Fruit fly (Drosophila melanogaster) whole organism, wandering third instar larva: ENCODE measurements around the gene fz.

Experiments
- Abd-B ChIP-seq: fragments of >200 bp; optimal IDR thresholded peaks from 2 replicates; lab custom pipeline; 2017; ENCODE audit warnings: missing biosample characterization, missing genetic modification characterization
- CG32264 ChIP-seq: fragments of 200-800 bp; sonication (Bioruptor generic); optimal IDR thresholded peaks from 2 replicates; lab custom pipeline; 2016; ENCODE audit warnings: missing biosample characterization, missing genetic modification characterization
- CG9705 ChIP-seq: fragments of 200-800 bp; sonication (Bioruptor generic); optimal IDR thresholded peaks from 2 replicates; lab custom pipeline; 2018; ENCODE audit warnings: missing biosample characterization, mild to moderate bottlenecking, missing genetic modification characterization
- CrebA ChIP-seq: fragments of 200-800 bp; sonication (Bioruptor generic); optimal IDR thresholded peaks from 2 replicates; lab custom pipeline; 2016; ENCODE audit warnings: missing biosample characterization, mild to moderate bottlenecking, missing genetic modification characterization, borderline replicate concordance
- Dfd ChIP-seq: fragments of >200 bp; optimal IDR thresholded peaks from 2 replicates; lab custom pipeline; 2017; ENCODE audit warnings: missing biosample characterization, missing genetic modification characterization
- Dif ChIP-seq: fragments of 200-275, 200-300 bp; sonication (Bioruptor generic); optimal IDR thresholded peaks from 2 replicates; lab custom pipeline; 2018; ENCODE audit warnings: missing biosample characterization, missing genetic modification characterization; ENCODE audit not compliant: partially characterized antibody
- GATAd ChIP-seq: sonication (Bioruptor generic); optimal IDR thresholded peaks from 2 replicates; lab custom pipeline; 2016; ENCODE audit warnings: missing biosample characterization, missing genetic modification characterization
- HLH106 ChIP-seq: fragments of 200-800 bp; optimal IDR thresholded peaks from 3 replicates; lab custom pipeline; 2019; ENCODE audit warnings: missing biosample characterization, mild to moderate bottlenecking, missing genetic modification characterization, moderate library complexity
- Hr78 ChIP-seq: fragments of >200 bp; optimal IDR thresholded peaks from 2 replicates; lab custom pipeline; 2017; ENCODE audit warnings: missing biosample characterization, missing genetic modification characterization
- Hr83 ChIP-seq: fragments of 200-300 bp; sonication (Bioruptor generic); optimal IDR thresholded peaks from 2 replicates; lab custom pipeline; 2016; ENCODE audit warnings: missing biosample characterization, mild to moderate bottlenecking, missing genetic modification characterization, moderate library complexity; ENCODE audit not compliant: poor library complexity, severe bottlenecking
- Jra ChIP-seq: sonication (Bioruptor generic); optimal IDR thresholded peaks from 2 replicates; lab custom pipeline; 2016; ENCODE audit warnings: missing biosample characterization, missing genetic modification characterization
- Mio ChIP-seq: sonication (Bioruptor generic); optimal IDR thresholded peaks from 2 replicates; lab custom pipeline; 2016; ENCODE audit warnings: missing biosample characterization, missing genetic modification characterization
- Myc ChIP-seq: fragments of >200 bp; optimal IDR thresholded peaks from 2 replicates; lab custom pipeline; 2017
- N ChIP-seq: fragments of >200 bp; optimal IDR thresholded peaks from 2 replicates; lab custom pipeline; 2018; ENCODE audit warnings: missing biosample characterization, missing external identifiers, missing genetic modification characterization
- Rel ChIP-seq, 2 experiments: fragments of 200-800 bp; sonication (Bioruptor generic) in 1 of 2; optimal IDR thresholded peaks; 2 replicates in 1 of 2; 3 replicates in 1 of 2; lab custom pipeline; 2016 to 2019; ENCODE audit warnings: mild to moderate bottlenecking in 2 of 2, missing biosample characterization in 2 of 2, missing genetic modification characterization in 2 of 2, moderate library complexity in 1 of 2
- Sp1 ChIP-seq: fragments of 200-800 bp; sonication (Bioruptor generic); optimal IDR thresholded peaks from 3 replicates; lab custom pipeline; 2019; ENCODE audit warnings: missing biosample characterization, mild to moderate bottlenecking, missing genetic modification characterization, moderate library complexity
- Vsx2 ChIP-seq: fragments of 200-300, 225-300 bp; sonication (Bioruptor generic); optimal IDR thresholded peaks from 2 replicates; lab custom pipeline; 2018; ENCODE audit warnings: missing biosample characterization, missing genetic modification characterization; ENCODE audit not compliant: partially characterized antibody
- br ChIP-seq: fragments of 200-800 bp; sonication (Bioruptor generic); optimal IDR thresholded peaks from 2 replicates; lab custom pipeline; 2016; ENCODE audit warnings: missing biosample characterization, missing genetic modification characterization
- brk ChIP-seq: fragments of 200-800 bp; sonication (Bioruptor generic); optimal IDR thresholded peaks from 2 replicates; lab custom pipeline; 2016; ENCODE audit warnings: missing biosample characterization, mild to moderate bottlenecking, missing genetic modification characterization
- dsf ChIP-seq: sonication (Bioruptor generic); optimal IDR thresholded peaks from 2 replicates; lab custom pipeline; 2016; ENCODE audit warnings: missing biosample characterization, missing genetic modification characterization, borderline replicate concordance
- ey ChIP-seq: fragments of 200-800 bp; sonication (Bioruptor generic); optimal IDR thresholded peaks from 2 replicates; lab custom pipeline; 2016; ENCODE audit warnings: missing biosample characterization, missing genetic modification characterization
- foxo ChIP-seq, 2 experiments: fragments of 200-800 bp; sonication (Bioruptor generic); optimal IDR thresholded peaks; 2 replicates in 1 of 2; 3 replicates in 1 of 2; lab custom pipeline; 2016 to 2017; ENCODE audit warnings: missing biosample characterization in 2 of 2, missing genetic modification characterization in 2 of 2
- fru ChIP-seq: fragments of 200-800 bp; sonication (Bioruptor generic); optimal IDR thresholded peaks from 3 replicates; lab custom pipeline; 2016; ENCODE audit warnings: missing biosample characterization, mild to moderate bottlenecking, missing genetic modification characterization
- h ChIP-seq: fragments of 200-800 bp; sonication (Bioruptor generic); optimal IDR thresholded peaks from 3 replicates; lab custom pipeline; 2016; ENCODE audit warnings: missing biosample characterization, mild to moderate bottlenecking, missing genetic modification characterization
- lola ChIP-seq: fragments of >200 bp; optimal IDR thresholded peaks from 2 replicates; lab custom pipeline; 2017; ENCODE audit warnings: missing biosample characterization, missing genetic modification characterization
- pan ChIP-seq: fragments of >200 bp; optimal IDR thresholded peaks from 2 replicates; lab custom pipeline; 2017
- rgr ChIP-seq: fragments of 200-800 bp; sonication (Bioruptor generic); optimal IDR thresholded peaks from 3 replicates; lab custom pipeline; 2016; ENCODE audit warnings: missing biosample characterization, mild to moderate bottlenecking, missing genetic modification characterization
- sage ChIP-seq: fragments of 200-800 bp; sonication (Bioruptor generic); optimal IDR thresholded peaks from 2 replicates; lab custom pipeline; 2016; ENCODE audit warnings: missing biosample characterization, mild to moderate bottlenecking, missing genetic modification characterization
- sv ChIP-seq: fragments of 200-800 bp; sonication (Bioruptor generic); optimal IDR thresholded peaks from 3 replicates; lab custom pipeline; 2016; ENCODE audit warnings: missing biosample characterization, missing genetic modification characterization
- tai ChIP-seq: sonication (Bioruptor generic); optimal IDR thresholded peaks from 2 replicates; lab custom pipeline; 2016; ENCODE audit warnings: missing biosample characterization, missing genetic modification characterization
- usp ChIP-seq: fragments of >200 bp; optimal IDR thresholded peaks from 2 replicates; lab custom pipeline; 2017; ENCODE audit warnings: missing biosample characterization, missing genetic modification characterization
- woc ChIP-seq: sonication (Bioruptor generic); optimal IDR thresholded peaks from 2 replicates; lab custom pipeline; 2016; ENCODE audit warnings: missing biosample characterization, mild to moderate bottlenecking, missing genetic modification characterization

Gene fz

DNA sequence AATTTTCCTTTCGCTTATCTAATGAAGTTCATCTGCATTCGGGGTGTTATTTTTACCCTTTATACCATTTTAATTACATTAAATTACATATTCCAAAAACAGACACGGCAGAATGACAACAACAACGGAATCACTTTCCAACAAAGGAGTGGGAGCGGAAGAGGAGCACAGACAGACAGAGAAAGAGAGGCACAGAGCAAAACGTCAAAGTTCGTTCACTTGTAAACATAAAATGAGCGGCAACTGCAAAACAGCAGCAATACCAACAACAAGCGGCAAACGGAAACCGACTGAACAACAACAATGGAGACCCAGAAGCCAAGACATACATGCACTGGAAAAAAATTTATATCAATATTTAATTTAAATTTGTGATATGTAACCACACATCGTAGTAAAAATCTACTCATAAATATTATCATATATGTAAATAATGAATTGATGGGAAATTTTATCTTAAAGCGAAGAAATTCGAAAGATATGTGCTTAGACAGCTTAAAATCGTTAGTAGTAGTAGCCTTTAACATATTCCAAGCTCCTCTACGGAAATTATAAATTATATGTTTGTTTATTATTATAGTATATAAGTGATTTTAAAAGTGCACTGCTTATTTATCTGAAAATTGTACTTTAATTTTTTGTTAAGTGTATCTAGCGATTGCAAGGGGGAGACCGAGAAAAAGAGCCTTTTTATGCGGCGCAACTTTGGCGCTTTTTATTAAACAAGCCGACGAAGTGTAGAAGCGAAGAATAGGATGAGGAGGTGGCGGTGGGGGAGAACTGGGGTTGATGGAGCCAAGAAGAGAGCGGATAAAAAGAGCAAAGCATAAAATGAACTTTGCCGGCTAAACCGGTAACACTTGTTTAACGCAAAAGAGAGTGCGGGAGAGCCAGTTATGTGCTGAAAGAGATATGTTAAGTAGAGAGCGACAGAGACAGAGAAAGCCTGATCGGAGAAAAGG is 1.8 kb upstream of the fz start (continued):
- TF ChIP-seq brk (peak; percentile 82), Myc (no peak), rgr (GFP tag; lab: Kevin White, UChicago) (peak; percentile 91), Vsx2 (peak; percentile 40), Hr83 (GFP tag; lab: Kevin White, UChicago) (no peak), h (GFP tag; lab: Kevin White, UChicago) (peak; percentile 92), usp (GFP tag; lab: Kevin White, UChicago) (no peak), dsf (GFP tag; lab: Kevin White, UChicago) (no peak), sage (no peak), CG9705 (GFP tag; lab: Kevin White, UChicago) (peak; percentile 88), CG32264 (GFP tag; lab: Kevin White, UChicago) (no peak)
- TF ChIP-seq, all 38 proteins: peak for 23

DNA sequence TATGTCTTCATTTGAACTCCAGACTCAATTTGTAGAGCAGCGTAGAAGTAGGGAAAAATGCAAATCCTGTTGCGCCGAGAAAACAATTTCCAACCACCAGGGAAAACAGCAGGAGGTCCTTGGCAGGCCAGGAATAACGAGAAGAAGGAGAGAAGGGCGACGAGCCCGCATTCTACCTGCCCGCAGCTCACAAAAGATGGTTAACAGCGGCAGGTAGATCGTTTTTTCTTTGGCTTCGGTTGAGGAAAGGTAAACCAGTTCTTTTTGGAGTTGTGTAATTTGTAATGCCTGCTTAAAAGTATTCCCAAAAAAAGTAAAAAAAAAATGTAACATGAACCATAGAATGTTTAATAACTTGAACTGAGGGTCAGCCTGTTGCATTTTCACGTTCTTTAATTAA is 2.0 kb downstream of the fz start:
- TF ChIP-seq foxo (GFP tag; optimal IDR thresholded peaks at IDR 0.05; lab: Kevin White, UChicago) = no peak
- TF ChIP-seq Jra (GFP tag; lab: Kevin White, UChicago) = no peak
- TF ChIP-seq HLH106 = no peak
- TF ChIP-seq Dif (GFP tag; lab: Kevin White, UChicago) = no peak
- no peak for TF ChIP-seq Mio
- no peak for TF ChIP-seq pan (lab: Kevin White, UChicago)

DNA sequence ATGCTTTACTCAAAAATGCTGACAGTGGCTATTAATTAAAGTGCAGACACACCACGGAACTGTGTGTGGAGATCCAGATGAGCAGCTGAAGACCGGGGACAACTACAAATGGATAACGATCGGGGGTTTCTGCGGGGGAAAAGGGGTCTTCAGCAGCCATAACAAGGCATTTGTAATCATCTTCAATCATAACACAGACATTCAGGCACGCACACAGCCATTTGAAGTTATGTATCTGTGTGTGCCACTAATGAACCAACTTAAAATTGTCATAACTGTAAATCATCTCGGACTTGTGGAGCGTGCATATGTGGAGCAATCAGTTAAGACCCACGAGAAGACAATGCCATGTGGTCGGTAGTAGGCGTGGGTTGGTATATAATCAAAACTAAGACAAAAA is 8.0 kb downstream of the fz start:
- TF ChIP-seq N = no peak
- TF ChIP-seq ey = no peak
- no peak for TF ChIP-seq Sp1
- no peak for TF ChIP-seq Vsx2
- TF ChIP-seq Dif (GFP tag; lab: Kevin White, UChicago) = no peak
- no peak for TF ChIP-seq Rel (GFP tag; optimal IDR thresholded peaks at IDR 0.05; lab: Kevin White, UChicago)
- TF ChIP-seq Rel (tag; optimal IDR thresholded peaks at IDR 0.05; lab: Kevin White, UChicago) = no peak
- TF ChIP-seq sv (GFP tag; lab: Kevin White, UChicago) = no peak
- no peak for TF ChIP-seq fru (GFP tag; lab: Kevin White, UChicago)
- TF ChIP-seq woc (GFP tag; lab: Kevin White, UChicago) = no peak
- TF ChIP-seq CG32264 (GFP tag; lab: Kevin White, UChicago) = no peak
- no peak for TF ChIP-seq lola (GFP tag; lab: Kevin White, UChicago)
- TF ChIP-seq dsf (GFP tag; lab: Kevin White, UChicago) = no peak
- no peak for TF ChIP-seq GATAd
- TF ChIP-seq, all 38 proteins: peak for 0

DNA sequence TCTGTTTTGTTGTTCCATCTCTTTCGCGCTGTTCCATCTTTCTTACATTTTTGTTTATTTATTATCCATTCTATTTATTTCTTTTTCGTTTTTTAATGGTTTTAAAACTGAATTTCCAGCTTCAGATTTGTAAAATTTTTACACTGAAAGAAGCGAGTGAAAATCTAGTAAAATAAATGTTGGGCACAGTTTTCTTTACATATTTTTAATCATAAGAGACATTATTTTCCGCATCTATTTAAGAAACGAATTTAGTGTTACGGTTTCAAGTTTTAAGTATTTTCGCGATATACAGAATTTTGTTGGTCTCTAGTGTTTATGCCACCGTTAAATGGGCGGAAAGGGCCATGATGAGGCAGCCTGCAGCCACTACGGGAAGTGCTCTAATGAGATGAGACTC is 13.7 kb downstream of the fz start:
- TF ChIP-seq GATAd (no peak), Dfd (GFP tag; lab: Kevin White, UChicago) (no peak), Abd-B (GFP tag; lab: Kevin White, UChicago) (no peak), Hr78 (GFP tag; lab: Kevin White, UChicago) (no peak), Jra (GFP tag; lab: Kevin White, UChicago) (no peak), usp (GFP tag; lab: Kevin White, UChicago) (no peak), woc (GFP tag; lab: Kevin White, UChicago) (no peak), N (no peak), h (GFP tag; lab: Kevin White, UChicago) (no peak), CrebA (no peak), Mio (no peak), br (no peak), ey (no peak), tai (no peak)

DNA sequence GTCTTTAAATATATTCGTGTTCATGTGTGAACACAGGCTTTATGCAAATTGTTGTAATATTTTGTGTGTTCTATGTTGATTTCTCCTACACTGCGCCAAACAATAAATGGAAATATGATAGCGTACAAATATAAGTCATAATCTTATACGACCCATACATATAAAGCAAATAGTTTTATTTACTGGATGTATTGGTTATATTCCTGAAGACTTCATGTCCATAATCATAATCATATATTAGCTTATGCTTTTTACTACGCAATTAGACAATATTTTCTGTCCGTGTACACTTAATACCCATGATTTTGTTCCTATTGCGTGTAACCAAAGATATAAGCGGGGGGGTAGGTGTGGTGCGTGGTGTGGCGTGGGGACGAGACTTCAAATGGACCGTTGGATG is 22.3 kb downstream of the fz start:
- TF ChIP-seq Jra (GFP tag; lab: Kevin White, UChicago) = no peak
- no peak for TF ChIP-seq dsf (GFP tag; lab: Kevin White, UChicago)
- TF ChIP-seq Mio = no peak
- no peak for TF ChIP-seq Myc
- TF ChIP-seq usp (GFP tag; lab: Kevin White, UChicago) = no peak
